Worm (Caenorhabditis elegans) whole organism, L1 larva: Measurements from ENCODE around the gene F19B10.3.
A peak's percentile ranks its signal among the peaks of the same experiment; 100 is the strongest.

Experiments
- C04F5.9 ChIP-seq: sonication (generic microtip); optimal IDR thresholded peaks from 2 replicates; lab custom pipeline; 2016; ENCODE audit warnings: missing genetic modification characterization, missing compliant biosample characterization
- C16A3.4 ChIP-seq: fragments of 150-350 bp; optimal IDR thresholded peaks from 2 replicates; lab custom pipeline; 2014; ENCODE audit warnings: missing biosample characterization, missing genetic modification characterization
- alr-1 ChIP-seq: fragments of 200-800 bp; sonication (Bioruptor generic); optimal IDR thresholded peaks from 2 replicates; lab custom pipeline; 2018; ENCODE audit warnings: borderline replicate concordance, mild to moderate bottlenecking, missing genetic modification characterization, missing compliant biosample characterization
- aly-2 ChIP-seq: fragments of 150-350 bp; optimal IDR thresholded peaks from 2 replicates; lab custom pipeline; 2014; ENCODE audit warnings: missing biosample characterization, missing genetic modification characterization
- blmp-1 ChIP-seq: fragments of 150-350 bp; optimal IDR thresholded peaks from 2 replicates; lab custom pipeline; 2014; ENCODE audit warnings: missing biosample characterization, missing genetic modification characterization
- ces-1 ChIP-seq: fragments of 150-350 bp; optimal IDR thresholded peaks from 2 replicates; lab custom pipeline; 2014; ENCODE audit warnings: missing biosample characterization, missing genetic modification reagents, missing genetic modification characterization
- dpl-1 ChIP-seq, 3 experiments: fragments of 150-350 bp in 2 of 3; sonication (generic microtip) in 1 of 3; optimal IDR thresholded peaks; 2 replicates each; lab custom pipeline; 2014 to 2017; ENCODE audit warnings: missing biosample characterization in 3 of 3, missing genetic modification characterization in 3 of 3, missing genetic modification reagents in 3 of 3
- dsc-1 ChIP-seq: sonication (generic microtip); optimal IDR thresholded peaks from 2 replicates; lab custom pipeline; 2016; ENCODE audit warnings: mild to moderate bottlenecking, missing genetic modification characterization, missing compliant biosample characterization
- efl-1 ChIP-seq, 4 experiments: fragments of 150-350 bp; optimal IDR thresholded peaks in 3 of 4; peaks in 1 of 4; 1 replicate in 1 of 4; 2 replicates in 3 of 4; lab custom pipeline; 2014; ENCODE audit warnings: missing biosample characterization in 2 of 4, missing genetic modification characterization in 2 of 4, missing genetic modification reagents in 2 of 4
- egl-13 ChIP-seq: sonication (generic microtip); optimal IDR thresholded peaks from 2 replicates; lab custom pipeline; 2016; ENCODE audit warnings: missing genotype, missing genetic modification reagents, missing genetic modification characterization, missing compliant biosample characterization
- egl-27 ChIP-seq, 2 experiments: fragments of 150-350 bp in 1 of 2; sonication (generic microtip); optimal IDR thresholded peaks; 3 replicates each; lab custom pipeline; 2017 to 2018; ENCODE audit warnings: missing biosample characterization in 2 of 2, missing genetic modification characterization in 2 of 2, missing genetic modification reagents in 2 of 2
- elt-2 ChIP-seq: sonication (generic microtip); optimal IDR thresholded peaks from 2 replicates; lab custom pipeline; 2016; ENCODE audit warnings: missing genetic modification characterization, mild to moderate bottlenecking, inconsistent platforms, missing compliant biosample characterization, missing genetic modification reagents
- ets-5 ChIP-seq: fragments of 200-800 bp; sonication (Bioruptor generic); IDR thresholded peaks from 2 replicates; pipeline ENCODE4 v1.3.6; 2022; ENCODE audit warnings: missing genetic modification characterization, missing compliant biosample characterization
- fkh-4 ChIP-seq: sonication (generic microtip); optimal IDR thresholded peaks from 2 replicates; lab custom pipeline; 2016; ENCODE audit warnings: missing compliant biosample characterization, missing genetic modification characterization, borderline replicate concordance
- fos-1 ChIP-seq: fragments of 150-350 bp; optimal IDR thresholded peaks from 2 replicates; lab custom pipeline; 2014; ENCODE audit warnings: missing biosample characterization, missing genetic modification characterization
- grh-1 ChIP-seq: fragments of 200-800 bp; sonication (Bioruptor generic); IDR thresholded peaks from 2 replicates; pipeline ENCODE4 v1.3.6; 2022; ENCODE audit warnings: missing genetic modification reagents, missing genetic modification characterization, missing compliant biosample characterization
- hlh-17 ChIP-seq: fragments of 200-800 bp; sonication (Bioruptor generic); optimal IDR thresholded peaks from 2 replicates; lab custom pipeline; 2018; ENCODE audit warnings: missing genetic modification characterization, mild to moderate bottlenecking, missing compliant biosample characterization, moderate library complexity, borderline replicate concordance
- hpl-2 ChIP-seq: fragments of 150-350 bp; optimal IDR thresholded peaks from 2 replicates; lab custom pipeline; 2014; ENCODE audit warnings: missing biosample characterization, missing genetic modification reagents, missing genetic modification characterization
- jun-1 ChIP-seq: fragments of 150-350 bp; optimal IDR thresholded peaks from 2 replicates; lab custom pipeline; 2014; ENCODE audit warnings: missing biosample characterization, missing genetic modification reagents, missing genetic modification characterization
- lin-14 ChIP-seq: fragments of 200-800 bp; sonication (Bioruptor generic); optimal IDR thresholded peaks from 2 replicates; lab custom pipeline; 2018; ENCODE audit warnings: mild to moderate bottlenecking, missing genetic modification characterization, moderate library complexity, missing compliant biosample characterization
- lir-3 ChIP-seq: sonication (generic microtip); optimal IDR thresholded peaks from 2 replicates; lab custom pipeline; 2016; ENCODE audit warnings: mild to moderate bottlenecking, missing genetic modification characterization, moderate library complexity, missing compliant biosample characterization; ENCODE audit not compliant: poor library complexity
- lsy-2 ChIP-seq, 2 experiments: fragments of 150-350 bp; optimal IDR thresholded peaks; 2 replicates each; lab custom pipeline; 2014; ENCODE audit warnings: missing biosample characterization in 2 of 2, missing genetic modification characterization in 2 of 2
- mdl-1 ChIP-seq, 2 experiments: fragments of 150-350 bp; optimal IDR thresholded peaks; 2 replicates each; lab custom pipeline; 2014 to 2017; ENCODE audit warnings: missing biosample characterization in 2 of 2, missing genetic modification characterization in 2 of 2, inconsistent platforms in 1 of 2
- mef-2 ChIP-seq: fragments of 150-350 bp; optimal IDR thresholded peaks from 2 replicates; lab custom pipeline; 2014; ENCODE audit warnings: missing biosample characterization, missing genetic modification characterization
- mep-1 ChIP-seq: fragments of 150-350 bp; optimal IDR thresholded peaks from 2 replicates; lab custom pipeline; 2014; ENCODE audit warnings: missing biosample characterization, missing genetic modification characterization
- nhr-11 ChIP-seq: fragments of 150-350 bp; optimal IDR thresholded peaks from 2 replicates; lab custom pipeline; 2014; ENCODE audit warnings: missing biosample characterization, missing genetic modification characterization
- nhr-12 ChIP-seq: sonication (generic microtip); optimal IDR thresholded peaks from 2 replicates; lab custom pipeline; 2017; ENCODE audit warnings: missing biosample characterization, missing genetic modification characterization
- nhr-19 ChIP-seq: fragments of 200-800 bp; sonication (Bioruptor generic); conservative IDR thresholded peaks from 2 replicates; pipeline ENCODE4 v1.3.6; 2022; ENCODE audit warnings: missing genetic modification characterization, missing compliant biosample characterization
- nhr-20 ChIP-seq: sonication (generic microtip); optimal IDR thresholded peaks from 2 replicates; lab custom pipeline; 2016; ENCODE audit warnings: mild to moderate bottlenecking, missing genetic modification characterization, missing compliant biosample characterization
- nhr-47 ChIP-seq: sonication (generic microtip); optimal IDR thresholded peaks from 2 replicates; lab custom pipeline; 2016; ENCODE audit warnings: mild to moderate bottlenecking, missing genetic modification characterization, moderate library complexity, missing compliant biosample characterization
- nhr-71 ChIP-seq: sonication (generic microtip); optimal IDR thresholded peaks from 2 replicates; lab custom pipeline; 2016; ENCODE audit warnings: mild to moderate bottlenecking, missing genetic modification characterization, moderate library complexity, missing compliant biosample characterization
- nhr-76 ChIP-seq: sonication (generic microtip); optimal IDR thresholded peaks from 2 replicates; lab custom pipeline; 2017; ENCODE audit warnings: missing biosample characterization, missing genetic modification characterization
- nhr-77 ChIP-seq: fragments of 150-350 bp; optimal IDR thresholded peaks from 2 replicates; lab custom pipeline; 2014; ENCODE audit warnings: missing biosample characterization, missing genetic modification characterization
- nhr-84 ChIP-seq: sonication (generic microtip); optimal IDR thresholded peaks from 2 replicates; lab custom pipeline; 2017; ENCODE audit warnings: missing biosample characterization, missing genetic modification characterization
- nhr-90 ChIP-seq: sonication (generic microtip); optimal IDR thresholded peaks from 2 replicates; lab custom pipeline; 2016; ENCODE audit warnings: mild to moderate bottlenecking, missing genetic modification characterization, missing compliant biosample characterization; ENCODE audit not compliant: poor library complexity
- pag-3 ChIP-seq: sonication (generic microtip); optimal IDR thresholded peaks from 2 replicates; lab custom pipeline; 2017; ENCODE audit warnings: missing genetic modification characterization, mild to moderate bottlenecking, missing compliant biosample characterization, antibody characterized with exemption, borderline replicate concordance; ENCODE audit not compliant: insufficient read depth
- pax-3 ChIP-seq: fragments of 200-800 bp; sonication (Bioruptor generic); optimal IDR thresholded peaks from 2 replicates; lab custom pipeline; 2018; ENCODE audit warnings: mild to moderate bottlenecking, missing genetic modification characterization, moderate library complexity, missing compliant biosample characterization
- pqm-1 ChIP-seq: sonication (generic microtip); optimal IDR thresholded peaks from 3 replicates; lab custom pipeline; 2017; ENCODE audit warnings: missing biosample characterization, missing genetic modification characterization
- skn-1 ChIP-seq: fragments of 150-350 bp; optimal IDR thresholded peaks from 2 replicates; lab custom pipeline; 2014; ENCODE audit warnings: missing biosample characterization, missing genetic modification characterization
- snu-23 ChIP-seq: sonication (generic microtip); optimal IDR thresholded peaks from 2 replicates; lab custom pipeline; 2016; ENCODE audit warnings: missing genetic modification characterization, missing compliant biosample characterization
- sptf-1 ChIP-seq: fragments of 150-350 bp; optimal IDR thresholded peaks from 2 replicates; lab custom pipeline; 2014; ENCODE audit warnings: missing biosample characterization, missing genetic modification characterization
- swsn-7 ChIP-seq: sonication (generic microtip); optimal IDR thresholded peaks from 2 replicates; lab custom pipeline; 2016; ENCODE audit warnings: missing genetic modification characterization, missing compliant biosample characterization
- tbx-2 ChIP-seq: sonication (generic microtip); optimal IDR thresholded peaks from 2 replicates; lab custom pipeline; 2016; ENCODE audit warnings: missing genetic modification characterization, missing compliant biosample characterization
- tlp-1 ChIP-seq: fragments of 150-350 bp; optimal IDR thresholded peaks from 2 replicates; lab custom pipeline; 2014; ENCODE audit warnings: missing biosample characterization, missing genetic modification characterization
- unc-130 ChIP-seq: fragments of 150-350 bp; optimal IDR thresholded peaks from 2 replicates; lab custom pipeline; 2017; ENCODE audit warnings: missing biosample characterization, missing genetic modification characterization, inconsistent platforms
- unc-62 ChIP-seq: fragments of 150-350 bp; optimal IDR thresholded peaks from 2 replicates; lab custom pipeline; 2014; ENCODE audit warnings: missing biosample characterization, missing genetic modification reagents, missing genetic modification characterization
- unc-86 ChIP-seq: sonication (generic microtip); optimal IDR thresholded peaks from 2 replicates; lab custom pipeline; 2016; ENCODE audit warnings: missing genetic modification characterization, missing compliant biosample characterization
- vab-15 ChIP-seq: sonication (generic microtip); optimal IDR thresholded peaks from 2 replicates; lab custom pipeline; 2017; ENCODE audit warnings: missing genotype, mild to moderate bottlenecking, missing genetic modification characterization, missing compliant biosample characterization
- zag-1 ChIP-seq: fragments of 150-350 bp; optimal IDR thresholded peaks from 2 replicates; lab custom pipeline; 2014; ENCODE audit warnings: missing biosample characterization, missing genetic modification characterization
- zip-4 ChIP-seq: fragments of 200-800 bp; sonication (Bioruptor generic); optimal IDR thresholded peaks from 2 replicates; lab custom pipeline; 2018; ENCODE audit warnings: mild to moderate bottlenecking, missing genetic modification characterization, moderate library complexity, missing compliant biosample characterization
- ztf-11 ChIP-seq, 2 experiments: sonication (generic microtip); optimal IDR thresholded peaks; 2 replicates each; lab custom pipeline; 2016 to 2017; ENCODE audit warnings: missing genetic modification characterization in 2 of 2, missing biosample characterization in 1 of 2, missing compliant biosample characterization in 1 of 2
- ztf-4 ChIP-seq: fragments of 150-350 bp; optimal IDR thresholded peaks from 2 replicates; lab custom pipeline; 2014; ENCODE audit warnings: missing biosample characterization, missing genetic modification characterization

F19B10.3 gene

ce11 chrII:3682770-3683234, 18.2 kb downstream of the F19B10.3 start, which contains the start of gene F19B10.1:
Gene F19B10.1, plus strand, starts transcription at chrII:3683184.
- TF ChIP-seq unc-86 (peak; percentile 15), ztf-11 (tag; optimal IDR thresholded peaks at IDR 0.05; lab: Kevin White, UChicago) (peak in 1 of 2 experiments; percentile 2), nhr-77 (tag; lab: Kevin White, UChicago) (peak; percentile 36), unc-130 (tag; lab: Kevin White, UChicago) (peak; percentile 94), fos-1 (no peak), aly-2 (peak; percentile 35), grh-1 (GFP tag; lab: Robert Waterston, UW) (0 out of 2 replicates have a peak, but pooled peaks have one; percentile 20), alr-1 (tag; lab: Kevin White, UChicago) (no peak), zip-4 (GFP tag; lab: Kevin White, UChicago) (peak; percentile 6), C04F5.9 (peak; percentile 60), skn-1 (tag; lab: Kevin White, UChicago) (peak; percentile 67), nhr-47 (tag; lab: Kevin White, UChicago) (peak; percentile 76), nhr-90 (tag; lab: Kevin White, UChicago) (peak; percentile 82), nhr-76 (tag; lab: Kevin White, UChicago) (no peak), nhr-71 (tag; lab: Kevin White, UChicago) (peak; percentile 85), egl-27 (tag; optimal IDR thresholded peaks at IDR 0.05; lab: Kevin White, UChicago) (no peak), nhr-20 (tag; lab: Kevin White, UChicago) (peak; percentile 88), mdl-1 (tag; optimal IDR thresholded peaks at IDR 0.05; lab: Kevin White, UChicago) (peak in 1 of 2 experiments; percentile 93), lsy-2 (tag; optimal IDR thresholded peaks at IDR 0.05; lab: Kevin White, UChicago) (peak; percentile 86 to 87), dpl-1 (GFP tag; optimal IDR thresholded peaks at IDR 0.05; lab: Kevin White, UChicago) (peak; percentile 88 to 95 (median 94)), ets-5 (no peak), pax-3 (no peak), fkh-4 (no peak), nhr-12 (no peak), pqm-1 (tag; lab: Kevin White, UChicago) (no peak), nhr-84 (tag; lab: Kevin White, UChicago) (no peak), hpl-2 (GFP tag; lab: Kevin White, UChicago) (no peak), tbx-2 (tag; lab: Kevin White, UChicago) (peak; percentile 73), hlh-17 (no peak), snu-23 (GFP tag; lab: Kevin White, UChicago) (peak; percentile 90), mep-1 (peak; percentile 93), lin-14 (GFP tag; lab: Kevin White, UChicago) (peak; percentile 86), zag-1 (tag; lab: Kevin White, UChicago) (no peak), ces-1 (no peak), blmp-1 (peak; percentile 79), nhr-11 (no peak), C16A3.4 (peak; percentile 86), mef-2 (tag; lab: Kevin White, UChicago) (no peak), lir-3 (tag; lab: Kevin White, UChicago) (peak; percentile 68), egl-13 (tag; lab: Kevin White, UChicago) (no peak), vab-15 (tag; lab: Kevin White, UChicago) (peak; percentile 49), swsn-7 (tag; lab: Kevin White, UChicago) (peak; percentile 65), efl-1 (optimal IDR thresholded peaks at IDR 0.05; lab: Kevin White, UChicago) (peak; percentile 74 to 94), efl-1 (GFP tag; optimal IDR thresholded peaks at IDR 0.05 in 1 of 2; lab: Kevin White, UChicago) (peak; percentile 93 to 99), sptf-1 (tag; lab: Kevin White, UChicago) (no peak), dsc-1 (tag; lab: Kevin White, UChicago) (peak; percentile 60), nhr-19 (peak; percentile 67), jun-1 (tag; lab: Kevin White, UChicago) (peak; percentile 11), ztf-4 (no peak), tlp-1 (tag; lab: Kevin White, UChicago) (no peak), elt-2 (peak; percentile 50), pag-3 (tag; lab: Kevin White, UChicago) (peak; percentile 20), unc-62 (GFP tag; lab: Kevin White, UChicago) (no peak)
